Fruit fly (Drosophila melanogaster): ENCODE data around the gene IP3K2.
A peak's percentile ranks its signal among the peaks of the same experiment; 100 is the strongest.

The IP3K2 gene

dm6 chrX:13370826-13371703 is 67.6 kb downstream of the IP3K2 start:
- TF ChIP-seq ci (GFP tag; IDR thresholded peaks at IDR 0.05) (peak; percentile 21; the same call in 1 of the 3 replicates), Atf6 (GFP tag; IDR thresholded peaks at IDR 0.05) (0 out of 2 replicates have a peak, but pooled peaks have one; percentile 48), CG16813 (GFP tag; IDR thresholded peaks at IDR 0.05; ENCODE audit: partially characterized antibody) (peak; percentile 53), cg (GFP tag; optimal IDR thresholded peaks at IDR 0.05) (peak; percentile 80), amos (GFP tag; IDR thresholded peaks at IDR 0.05; ENCODE audit: partially characterized antibody) (peak; percentile 66; the same call in 1 of the 2 replicates), run (tag; optimal IDR thresholded peaks at IDR 0.05) (no peak), CG15514 (GFP tag; optimal IDR thresholded peaks at IDR 0.05) (peak; percentile 70), exex (tag; optimal IDR thresholded peaks at IDR 0.05) (peak; percentile 62), CG3995 (GFP tag; optimal IDR thresholded peaks at IDR 0.05) (peak; percentile 96), CoRest (tag; optimal IDR thresholded peaks at IDR 0.05) (peak; percentile 21), wek (GFP tag; optimal IDR thresholded peaks at IDR 0.05) (no peak), vnd (GFP tag; IDR thresholded peaks at IDR 0.05; ENCODE audit: partially characterized antibody) (peak; percentile 53; the same call in 2 of the 3 replicates), Nf-YB (GFP tag; optimal IDR thresholded peaks at IDR 0.05) (peak; percentile 49), CG2116 (GFP tag; optimal IDR thresholded peaks at IDR 0.05) (peak; percentile 61), D19A (tag; optimal IDR thresholded peaks at IDR 0.05) (no peak), CG6654 (GFP tag; optimal IDR thresholded peaks at IDR 0.05) (no peak), CG17568 (GFP tag; optimal IDR thresholded peaks at IDR 0.05) (no peak), CG12769 (tag; optimal IDR thresholded peaks at IDR 0.05) (peak; percentile 3), CG31388 (GFP tag; optimal IDR thresholded peaks at IDR 0.05) (no peak), CG10543 (GFP tag; optimal IDR thresholded peaks at IDR 0.05) (no peak), sim (GFP tag; IDR thresholded peaks at IDR 0.05) (no peak), CG1792 (GFP tag; optimal IDR thresholded peaks at IDR 0.05) (no peak), stc (GFP tag; IDR thresholded peaks at IDR 0.05) (no peak; the same call in 1 of the 2 replicates), dm (GFP tag; optimal IDR thresholded peaks at IDR 0.05) (peak; percentile 33), CG12744 (GFP tag; optimal IDR thresholded peaks at IDR 0.05) (no peak), ftz-f1 (GFP tag; optimal IDR thresholded peaks at IDR 0.05) (no peak), CG4617 (GFP tag; optimal IDR thresholded peaks at IDR 0.05; ENCODE audit: borderline replicate concordance) (no peak), CTCF (GFP tag; optimal IDR thresholded peaks at IDR 0.05) (peak; percentile 30), nerfin-2 (GFP tag; IDR thresholded peaks at IDR 0.05; ENCODE audit: partially characterized antibody) (peak; percentile 62), lab (GFP tag; optimal IDR thresholded peaks at IDR 0.05) (peak; percentile 19), CG11093 (GFP tag; IDR thresholded peaks at IDR 0.05) (no peak), CG16779 (GFP tag; IDR thresholded peaks at IDR 0.05) (no peak), Dek (tag; optimal IDR thresholded peaks at IDR 0.05) (no peak), Ada2b (GFP tag; IDR thresholded peaks at IDR 0.05) (no peak), CG12299 (tag; optimal IDR thresholded peaks at IDR 0.05) (no peak), unc-4 (GFP tag; IDR thresholded peaks at IDR 0.05; ENCODE audit: partially characterized antibody) (peak; percentile 60), Myb (GFP tag; optimal IDR thresholded peaks at IDR 0.05) (peak; percentile 53), CG14050 (GFP tag; IDR thresholded peaks at IDR 0.05) (no peak), Dbx (GFP tag; IDR thresholded peaks at IDR 0.05) (no peak), sd (tag; optimal IDR thresholded peaks at IDR 0.05) (peak; percentile 7), tin (GFP tag; optimal IDR thresholded peaks at IDR 0.05) (peak; percentile 18), CG3281 (GFP tag; optimal IDR thresholded peaks at IDR 0.05) (peak; percentile 13), CG8359 (GFP tag; optimal IDR thresholded peaks at IDR 0.05; ENCODE audit: borderline replicate concordance) (no peak), prd (optimal IDR thresholded peaks at IDR 0.05) (no peak), prd (GFP tag; IDR thresholded peaks at IDR 0.05) (0 out of 3 replicates have a peak, but pooled peaks have one; percentile 16), CG31441 (GFP tag; IDR thresholded peaks at IDR 0.05) (peak; percentile 23; the same call in 1 of the 2 replicates), knrl (GFP tag; IDR thresholded peaks at IDR 0.05; ENCODE audit: partially characterized antibody) (peak; percentile 58), hth (optimal IDR thresholded peaks at IDR 0.05) (no peak), rib (GFP tag; IDR thresholded peaks at IDR 0.05) (no peak)

Measured in whole organism, embryonic.